Worm (Caenorhabditis elegans) whole organism, young adult: ENCODE measurements around the gene F19B6.3.

Experiments used
- B0261.1 ChIP-seq: sonication (generic microtip); optimal IDR thresholded peaks from 2 replicates; lab custom pipeline; 2016; ENCODE audit warnings: mild to moderate bottlenecking, missing genetic modification characterization, moderate library complexity, missing compliant biosample characterization
- F10E7.11 ChIP-seq: sonication (generic microtip); optimal IDR thresholded peaks from 2 replicates; lab custom pipeline; 2017; ENCODE audit warnings: mild to moderate bottlenecking, missing genetic modification characterization, moderate library complexity, missing compliant biosample characterization
- F37B4.10 ChIP-seq: fragments of 200-800 bp; sonication (Bioruptor generic); IDR thresholded peaks from 2 replicates; pipeline ENCODE4 v1.3.6; 2022; ENCODE audit warnings: missing genetic modification characterization, missing compliant biosample characterization
- F49E8.2 ChIP-seq: sonication (generic microtip); optimal IDR thresholded peaks from 3 replicates; lab custom pipeline; 2017; ENCODE audit warnings: missing genetic modification characterization, mild to moderate bottlenecking, missing compliant biosample characterization, antibody characterized with exemption, moderate library complexity; ENCODE audit not compliant: insufficient read depth
- F52B5.7 ChIP-seq: sonication (generic microtip); optimal IDR thresholded peaks from 2 replicates; lab custom pipeline; 2016; ENCODE audit warnings: mild to moderate bottlenecking, missing genetic modification characterization, missing compliant biosample characterization
- F55B11.4 ChIP-seq: sonication (generic microtip); optimal IDR thresholded peaks from 2 replicates; lab custom pipeline; 2016; ENCODE audit warnings: missing compliant biosample characterization, missing genetic modification characterization, borderline replicate concordance; ENCODE audit not compliant: insufficient read depth
- F57C9.4 ChIP-seq: sonication (generic microtip); optimal IDR thresholded peaks from 2 replicates; lab custom pipeline; 2017; ENCODE audit warnings: mild to moderate bottlenecking, missing genetic modification characterization, missing compliant biosample characterization
- T07F8.4 ChIP-seq: sonication (generic microtip); optimal IDR thresholded peaks from 2 replicates; lab custom pipeline; 2016; ENCODE audit warnings: mild to moderate bottlenecking, missing genetic modification characterization, moderate library complexity, missing compliant biosample characterization
- Y53F4B.3 ChIP-seq: fragments of 200-800 bp; sonication (Bioruptor generic); IDR thresholded peaks from 2 replicates; pipeline ENCODE4 v1.3.6; 2022; ENCODE audit warnings: missing genetic modification reagents, missing genetic modification characterization, missing compliant biosample characterization
- Y56A3A.18 ChIP-seq: fragments of 200-800 bp; sonication (Bioruptor generic); IDR thresholded peaks from 2 replicates; pipeline ENCODE4 v1.3.6; 2022; ENCODE audit warnings: missing genetic modification reagents, missing genetic modification characterization, missing compliant biosample characterization
- Y67H2A.10 ChIP-seq: fragments of 200-800 bp; sonication (Bioruptor generic); conservative IDR thresholded peaks from 2 replicates; pipeline ENCODE4 v1.3.6; 2022; ENCODE audit warnings: missing genetic modification reagents, missing genetic modification characterization, missing compliant biosample characterization
- ZK185.1 ChIP-seq: sonication (generic microtip); optimal IDR thresholded peaks from 2 replicates; lab custom pipeline; 2016; ENCODE audit warnings: mild to moderate bottlenecking, missing genetic modification characterization, missing compliant biosample characterization; ENCODE audit not compliant: poor library complexity, severe bottlenecking
- aptf-3 ChIP-seq: fragments of 200-800 bp; sonication (Bioruptor generic); IDR thresholded peaks from 2 replicates; pipeline ENCODE4 v1.3.6; 2022; ENCODE audit warnings: missing genetic modification characterization, missing compliant biosample characterization
- atf-7 ChIP-seq: sonication (generic microtip); optimal IDR thresholded peaks from 2 replicates; lab custom pipeline; 2017; ENCODE audit warnings: mild to moderate bottlenecking, missing genetic modification characterization, missing compliant biosample characterization
- attf-5 ChIP-seq: fragments of 200-800 bp; sonication (Bioruptor generic); optimal IDR thresholded peaks from 2 replicates; lab custom pipeline; 2018; ENCODE audit warnings: mild to moderate bottlenecking, missing genetic modification characterization, missing compliant biosample characterization
- attf-6 ChIP-seq: fragments of 200-800 bp; sonication (Bioruptor generic); IDR thresholded peaks from 2 replicates; pipeline ENCODE4 v1.3.6; 2022; ENCODE audit warnings: missing genetic modification reagents, missing genetic modification characterization, missing compliant biosample characterization
- cebp-1 ChIP-seq, 2 experiments: fragments of 200-800 bp in 1 of 2; sonication (Bioruptor generic) in 1 of 2; sonication (generic microtip) in 1 of 2; IDR thresholded peaks in 1 of 2; optimal IDR thresholded peaks in 1 of 2; 2 replicates each; pipeline versions ENCODE4 v1.3.6 to Lab custom; 2017 to 2022; ENCODE audit warnings: missing compliant biosample characterization in 2 of 2, missing genetic modification characterization in 2 of 2, mild to moderate bottlenecking in 1 of 2, missing genetic modification reagents in 1 of 2, moderate library complexity in 1 of 2
- ceh-40 ChIP-seq: fragments of 200-800 bp; sonication (Bioruptor generic); IDR thresholded peaks from 2 replicates; pipeline ENCODE4 v1.3.6; 2022; ENCODE audit warnings: missing genetic modification characterization, missing compliant biosample characterization
- ceh-79 ChIP-seq: sonication (generic microtip); optimal IDR thresholded peaks from 2 replicates; lab custom pipeline; 2017; ENCODE audit warnings: mild to moderate bottlenecking, missing genetic modification characterization, missing compliant biosample characterization
- ceh-91 ChIP-seq: fragments of 200-800 bp; sonication (Bioruptor generic); IDR thresholded peaks from 2 replicates; pipeline ENCODE4 v1.3.6; 2022; ENCODE audit warnings: missing genetic modification reagents, missing genetic modification characterization, missing compliant biosample characterization
- dox-1 ChIP-seq: fragments of 200-800 bp; sonication (Bioruptor generic); IDR thresholded peaks from 2 replicates; pipeline ENCODE4 v1.3.6; 2022; ENCODE audit warnings: missing genetic modification reagents, missing genetic modification characterization, missing compliant biosample characterization
- dpff-1 ChIP-seq: sonication (generic microtip); optimal IDR thresholded peaks from 2 replicates; lab custom pipeline; 2017; ENCODE audit warnings: mild to moderate bottlenecking, missing genetic modification characterization, missing compliant biosample characterization
- dpl-1 ChIP-seq: fragments of 150-350 bp; optimal IDR thresholded peaks from 2 replicates; lab custom pipeline; 2014; ENCODE audit warnings: missing biosample characterization, missing genetic modification reagents, missing genetic modification characterization
- egl-44 ChIP-seq: fragments of 200-800 bp; sonication (Bioruptor generic); IDR thresholded peaks from 2 replicates; pipeline ENCODE4 v1.3.6; 2022; ENCODE audit warnings: missing genetic modification reagents, missing genetic modification characterization, missing compliant biosample characterization
- ets-4 ChIP-seq: fragments of 200-800 bp; sonication (Bioruptor generic); optimal IDR thresholded peaks from 2 replicates; lab custom pipeline; 2018; ENCODE audit warnings: mild to moderate bottlenecking, missing genetic modification characterization, missing compliant biosample characterization
- hmg-20 ChIP-seq: fragments of 200-800 bp; sonication (Bioruptor generic); IDR thresholded peaks from 2 replicates; pipeline ENCODE4 v1.3.6; 2022; ENCODE audit warnings: missing genetic modification reagents, missing genetic modification characterization, missing compliant biosample characterization
- let-526 ChIP-seq: fragments of 200-800 bp; sonication (Bioruptor generic); IDR thresholded peaks from 2 replicates; pipeline ENCODE4 v1.3.6; 2022; ENCODE audit warnings: missing genetic modification reagents, missing genetic modification characterization, missing compliant biosample characterization
- let-607 ChIP-seq, 2 experiments: fragments of 200-800 bp in 1 of 2; sonication (Bioruptor generic) in 1 of 2; sonication (generic microtip) in 1 of 2; optimal IDR thresholded peaks; 2 replicates each; lab custom pipeline; 2016 to 2018; ENCODE audit warnings: mild to moderate bottlenecking in 2 of 2, missing compliant biosample characterization in 2 of 2, missing genetic modification characterization in 2 of 2, moderate library complexity in 2 of 2, missing genotype in 1 of 2
- lir-1 ChIP-seq: fragments of 200-800 bp; sonication (Bioruptor generic); conservative IDR thresholded peaks from 2 replicates; pipeline ENCODE4 v1.3.6; 2022; ENCODE audit warnings: missing genetic modification reagents, missing genetic modification characterization, missing compliant biosample characterization
- madf-8 ChIP-seq: fragments of 200-800 bp; sonication (Bioruptor generic); conservative IDR thresholded peaks from 2 replicates; pipeline ENCODE4 v1.3.6; 2022; ENCODE audit warnings: missing genetic modification reagents, missing genetic modification characterization, missing compliant biosample characterization
- mel-28 ChIP-seq: sonication (generic microtip); optimal IDR thresholded peaks from 2 replicates; lab custom pipeline; 2016; ENCODE audit warnings: borderline replicate concordance, mild to moderate bottlenecking, missing genetic modification characterization, missing compliant biosample characterization
- mes-4 ChIP-seq: sonication (generic microtip); optimal IDR thresholded peaks from 2 replicates; lab custom pipeline; 2016; ENCODE audit warnings: missing genotype, missing genetic modification characterization, missing compliant biosample characterization
- mxl-1 ChIP-seq: sonication (generic microtip); optimal IDR thresholded peaks from 2 replicates; lab custom pipeline; 2016; ENCODE audit warnings: missing genetic modification characterization, missing compliant biosample characterization
- nhr-120 ChIP-seq: fragments of 200-800 bp; sonication (Bioruptor generic); IDR thresholded peaks from 2 replicates; pipeline ENCODE4 v1.3.6; 2022; ENCODE audit warnings: missing genetic modification characterization, missing compliant biosample characterization
- nhr-80 ChIP-seq: sonication (generic microtip); optimal IDR thresholded peaks from 2 replicates; lab custom pipeline; 2016; ENCODE audit warnings: missing genetic modification characterization, missing compliant biosample characterization
- pbrm-1 ChIP-seq: fragments of 200-800 bp; sonication (Bioruptor generic); IDR thresholded peaks from 2 replicates; pipeline ENCODE4 v1.3.6; 2022; ENCODE audit warnings: missing genetic modification reagents, missing genetic modification characterization, missing compliant biosample characterization
- rcor-1 ChIP-seq: fragments of 200-800 bp; sonication (Bioruptor generic); IDR thresholded peaks from 2 replicates; pipeline ENCODE4 v1.3.6; 2022; ENCODE audit warnings: missing genetic modification reagents, missing genetic modification characterization, missing compliant biosample characterization
- repo-1 ChIP-seq: sonication (generic microtip); optimal IDR thresholded peaks from 2 replicates; lab custom pipeline; 2017; ENCODE audit warnings: mild to moderate bottlenecking, missing genetic modification characterization, missing compliant biosample characterization
- rpc-1 ChIP-seq, 2 experiments: fragments of 150-350 bp in 1 of 2; sonication (generic microtip) in 1 of 2; optimal IDR thresholded peaks; 2 replicates each; lab custom pipeline; 2014 to 2018; ENCODE audit warnings: missing biosample characterization in 1 of 2, missing genetic modification characterization in 1 of 2, missing genetic modification reagents in 1 of 2, missing genotype in 1 of 2
- sdz-38 ChIP-seq: sonication (generic microtip); optimal IDR thresholded peaks from 2 replicates; lab custom pipeline; 2016; ENCODE audit warnings: missing genotype, missing genetic modification characterization, missing compliant biosample characterization
- sea-2 ChIP-seq: fragments of 200-800 bp; sonication (Bioruptor generic); IDR thresholded peaks from 2 replicates; pipeline ENCODE4 v1.3.6; 2022; ENCODE audit warnings: missing genetic modification characterization, missing compliant biosample characterization
- snpc-1.1 ChIP-seq: sonication (generic microtip); optimal IDR thresholded peaks from 2 replicates; lab custom pipeline; 2017; ENCODE audit warnings: missing genetic modification characterization, mild to moderate bottlenecking, missing compliant biosample characterization, antibody characterized with exemption, moderate library complexity, missing genotype, missing genetic modification reagents; ENCODE audit not compliant: insufficient read depth
- snpc-1.3 ChIP-seq: sonication (generic microtip); optimal IDR thresholded peaks from 2 replicates; lab custom pipeline; 2017; ENCODE audit warnings: missing genetic modification characterization, mild to moderate bottlenecking, missing compliant biosample characterization, antibody characterized with exemption, moderate library complexity, missing genotype, missing genetic modification reagents; ENCODE audit not compliant: insufficient read depth
- tbp1 ChIP-seq: fragments of 200-800 bp; sonication (Bioruptor generic); optimal IDR thresholded peaks from 2 replicates; lab custom pipeline; 2018; ENCODE audit warnings: mild to moderate bottlenecking, missing genetic modification characterization, missing compliant biosample characterization
- unc-62 ChIP-seq: fragments of 150-350 bp; optimal IDR thresholded peaks from 2 replicates; lab custom pipeline; 2014; ENCODE audit warnings: missing biosample characterization, missing genetic modification reagents, missing genetic modification characterization
- xnd-1 ChIP-seq: sonication (generic microtip); optimal IDR thresholded peaks from 2 replicates; lab custom pipeline; 2016; ENCODE audit warnings: missing genotype, missing genetic modification reagents, missing genetic modification characterization, missing compliant biosample characterization
- ztf-25 ChIP-seq: fragments of 200-800 bp; sonication (Bioruptor generic); IDR thresholded peaks from 2 replicates; pipeline ENCODE4 v1.3.6; 2022; ENCODE audit warnings: missing genetic modification reagents, missing genetic modification characterization, missing compliant biosample characterization
- ztf-26 ChIP-seq: sonication (generic microtip); optimal IDR thresholded peaks from 2 replicates; lab custom pipeline; 2017; ENCODE audit warnings: missing genetic modification characterization, missing compliant biosample characterization

F19B6.3 gene

ce11 chrIV:12371879-12372278 is 44.8 kb downstream of the F19B6.3 start, which contains the start of gene wdr-46 (continued):
- TF ChIP-seq B0261.1 = no peak
- no peak for TF ChIP-seq F52B5.7
- TF ChIP-seq attf-6 = peak; percentile 61; the same call in 1 of the 2 replicates
- no peak for TF ChIP-seq nhr-80 (tag; lab: Kevin White, UChicago)
- TF ChIP-seq atf-7 (tag; lab: Kevin White, UChicago) = no peak
- TF ChIP-seq unc-62 (GFP tag; lab: Kevin White, UChicago) = no peak
- no peak for TF ChIP-seq hmg-20 (GFP tag; lab: Robert Waterston, UW)
- no peak for TF ChIP-seq let-526 (GFP tag; lab: Robert Waterston, UW)
- no peak for TF ChIP-seq repo-1 (tag; lab: Kevin White, UChicago)
- no peak for TF ChIP-seq ceh-40 (GFP tag; lab: Robert Waterston, UW)
- TF ChIP-seq F57C9.4 (tag; lab: Kevin White, UChicago) = no peak
- no peak for TF ChIP-seq lir-1 (GFP tag; lab: Robert Waterston, UW)
- TF ChIP-seq xnd-1 (tag; lab: Kevin White, UChicago) = no peak
- TF ChIP-seq mel-28 (tag; lab: Kevin White, UChicago) = no peak
- peak; percentile 49 for TF ChIP-seq F49E8.2 (tag; lab: Kevin White, UChicago)
- peak; percentile 30; the same call in 1 of the 2 replicates for TF ChIP-seq madf-8
- TF ChIP-seq nhr-120 = no peak
- TF ChIP-seq dpl-1 (GFP tag; lab: Kevin White, UChicago) = peak; percentile 84
- no peak for TF ChIP-seq cebp-1 (GFP tag; IDR thresholded peaks at IDR 0.05; lab: Robert Waterston, UW)
- TF ChIP-seq cebp-1 (tag; optimal IDR thresholded peaks at IDR 0.05; lab: Kevin White, UChicago) = no peak
- TF ChIP-seq pbrm-1 (GFP tag; lab: Robert Waterston, UW) = peak; percentile 60
- TF ChIP-seq T07F8.4 = no peak
- peak; percentile 17 for TF ChIP-seq ztf-26
- TF ChIP-seq aptf-3 (GFP tag; lab: Robert Waterston, UW) = no peak
- TF ChIP-seq dpff-1 = no peak
- peak; percentile 67 for TF ChIP-seq attf-5 (GFP tag; lab: Kevin White, UChicago)
- TF ChIP-seq F10E7.11 (tag; lab: Kevin White, UChicago) = no peak
- no peak for TF ChIP-seq sea-2 (GFP tag; lab: Robert Waterston, UW)
- peak; percentile 18; the same call in 1 of the 2 replicates for TF ChIP-seq dox-1 (GFP tag; lab: Robert Waterston, UW)
- no peak for TF ChIP-seq rpc-1 (optimal IDR thresholded peaks at IDR 0.05; lab: Kevin White, UChicago)
- no peak for TF ChIP-seq rpc-1 (tag; optimal IDR thresholded peaks at IDR 0.05; lab: Kevin White, UChicago)
- TF ChIP-seq sdz-38 = no peak
- TF ChIP-seq mes-4 (tag; lab: Kevin White, UChicago) = no peak
- no peak for TF ChIP-seq mxl-1
- no peak for TF ChIP-seq snpc-1.1 (tag; lab: Kevin White, UChicago)
- TF ChIP-seq rcor-1 = no peak
- no peak for TF ChIP-seq F55B11.4 (tag; lab: Kevin White, UChicago)
- TF ChIP-seq ets-4 (GFP tag; lab: Kevin White, UChicago) = no peak
- no peak for TF ChIP-seq let-607 (tag; optimal IDR thresholded peaks at IDR 0.05; lab: Kevin White, UChicago)
- TF ChIP-seq Y67H2A.10 (GFP tag; lab: Robert Waterston, UW) = no peak
- TF ChIP-seq ceh-91 (GFP tag; lab: Robert Waterston, UW) = no peak
- TF ChIP-seq ZK185.1 (tag; lab: Kevin White, UChicago) = peak; percentile 42
- TF ChIP-seq Y53F4B.3 (GFP tag; lab: Robert Waterston, UW) = no peak
- no peak for TF ChIP-seq F37B4.10 (GFP tag; lab: Robert Waterston, UW)
- peak; percentile 54; the same call in 1 of the 2 replicates for TF ChIP-seq Y56A3A.18 (GFP tag; lab: Robert Waterston, UW)
- TF ChIP-seq ztf-25 (GFP tag; lab: Robert Waterston, UW) = no peak
- TF ChIP-seq ceh-79 = no peak
- peak; percentile 61 for TF ChIP-seq tbp1 (GFP tag; lab: Kevin White, UChicago)
- TF ChIP-seq egl-44 (GFP tag; lab: Robert Waterston, UW) = no peak
- TF ChIP-seq snpc-1.3 (tag; lab: Kevin White, UChicago) = no peak
